Worm (Caenorhabditis elegans) whole organism, midembryonic: ENCODE results near the gene R07E3.6.

Experiments used
- T22C8.4 ChIP-seq: fragments of 200-800 bp; sonication (Bioruptor generic); IDR thresholded peaks from 2 replicates; pipeline ENCODE4 v1.3.6; 2022; ENCODE audit warnings: missing genetic modification characterization, missing compliant biosample characterization
- cog-1 ChIP-seq: sonication (generic microtip); optimal IDR thresholded peaks from 2 replicates; lab custom pipeline; 2016; ENCODE audit warnings: missing genetic modification characterization, missing compliant biosample characterization
- flt-1 ChIP-seq: fragments of 200-800 bp; sonication (Bioruptor generic); IDR thresholded peaks from 2 replicates; pipeline ENCODE4 v1.3.6; 2022; ENCODE audit warnings: missing genetic modification characterization, missing compliant biosample characterization
- klf-2 ChIP-seq: fragments of 200-800 bp; sonication (Bioruptor generic); conservative IDR thresholded peaks from 2 replicates; pipeline ENCODE4 v1.3.6; 2022; ENCODE audit warnings: missing genetic modification reagents, missing genetic modification characterization, missing compliant biosample characterization
- med-1 ChIP-seq: sonication (generic microtip); optimal IDR thresholded peaks from 2 replicates; lab custom pipeline; 2017; ENCODE audit warnings: missing genetic modification characterization, mild to moderate bottlenecking, missing compliant biosample characterization, antibody characterized with exemption, missing genetic modification reagents; ENCODE audit not compliant: insufficient read depth
- ref-1 ChIP-seq: fragments of 200-800 bp; sonication (Bioruptor generic); conservative IDR thresholded peaks from 2 replicates; pipeline ENCODE4 v1.3.6; 2022; ENCODE audit warnings: missing genetic modification reagents, missing genetic modification characterization, missing compliant biosample characterization
- tab-1 ChIP-seq: fragments of 200-800 bp; sonication (Bioruptor generic); IDR thresholded peaks from 2 replicates; pipeline ENCODE4 v1.3.6; 2022; ENCODE audit warnings: missing genetic modification characterization, missing compliant biosample characterization
- ztf-23 ChIP-seq: fragments of 200-800 bp; sonication (Bioruptor generic); IDR thresholded peaks from 2 replicates; pipeline ENCODE4 v1.3.6; 2022; ENCODE audit warnings: missing genetic modification reagents, missing genetic modification characterization, missing compliant biosample characterization
- ztf-29 ChIP-seq: fragments of 200-800 bp; sonication (Bioruptor generic); IDR thresholded peaks from 2 replicates; pipeline ENCODE4 v1.3.6; 2022; ENCODE audit warnings: missing genetic modification reagents, missing genetic modification characterization, missing compliant biosample characterization

R07E3.6 gene

ce11 chrX:10332035-10332614 lies 14.6 kb downstream of the R07E3.6 start:
- TF ChIP-seq ref-1 (GFP tag; lab: Robert Waterston, UW) = no peak
- peak; percentile 20 for TF ChIP-seq cog-1 (tag; lab: Kevin White, UChicago)

ce11 chrX:10333301-10333854 lies 15.9 kb downstream of the R07E3.6 start, which contains the start of gene R07E3.4:
TSS of gene R07E3.4 (minus strand) at chrX:10333351.
- TF ChIP-seq cog-1 (tag; lab: Kevin White, UChicago) (no peak), med-1 (GFP tag; lab: Kevin White, UChicago) (no peak), ref-1 (GFP tag; lab: Robert Waterston, UW) (no peak), ztf-29 (no peak), ztf-23 (GFP tag; lab: Robert Waterston, UW) (no peak), T22C8.4 (GFP tag; lab: Robert Waterston, UW) (no peak), tab-1 (GFP tag; lab: Robert Waterston, UW) (no peak), klf-2 (GFP tag; lab: Robert Waterston, UW) (no peak), flt-1 (GFP tag; lab: Robert Waterston, UW) (no peak)

- TF ChIP-seq T22C8.4 (GFP tag; lab: Robert Waterston, UW) = no peak
These were observed 18.6 kb downstream of the R07E3.6 start, which contains the start of gene idpa-3 for ce11 chrX:10336138-10336537. TSS of gene idpa-3 (plus strand) at chrX:10336438.

- TF ChIP-seq ztf-23 (GFP tag; lab: Robert Waterston, UW) = 0 out of 2 replicates have a peak, but pooled peaks have one; percentile 45
- no peak for TF ChIP-seq med-1 (GFP tag; lab: Kevin White, UChicago)
- no peak for TF ChIP-seq cog-1 (tag; lab: Kevin White, UChicago)
These were observed 19.1 kb downstream of the R07E3.6 start for ce11 chrX:10336592-10336991.

ce11 chrX:10338100-10338499 lies 20.6 kb downstream of the R07E3.6 start, which contains the start of gene cut-5:
TSS of gene cut-5 (minus strand) at chrX:10338200.
- TF ChIP-seq med-1 (GFP tag; lab: Kevin White, UChicago) (no peak), ztf-29 (no peak), flt-1 (GFP tag; lab: Robert Waterston, UW) (no peak), cog-1 (tag; lab: Kevin White, UChicago) (no peak), tab-1 (GFP tag; lab: Robert Waterston, UW) (no peak), klf-2 (GFP tag; lab: Robert Waterston, UW) (no peak), T22C8.4 (GFP tag; lab: Robert Waterston, UW) (no peak), ref-1 (GFP tag; lab: Robert Waterston, UW) (no peak)

- no peak for TF ChIP-seq ref-1 (GFP tag; lab: Robert Waterston, UW)
- TF ChIP-seq T22C8.4 (GFP tag; lab: Robert Waterston, UW) = no peak
- no peak for TF ChIP-seq cog-1 (tag; lab: Kevin White, UChicago)
- no peak for TF ChIP-seq klf-2 (GFP tag; lab: Robert Waterston, UW)
- TF ChIP-seq med-1 (GFP tag; lab: Kevin White, UChicago) = no peak
- TF ChIP-seq flt-1 (GFP tag; lab: Robert Waterston, UW) = no peak
- no peak for TF ChIP-seq tab-1 (GFP tag; lab: Robert Waterston, UW)
- TF ChIP-seq ztf-29 = no peak
- no peak for TF ChIP-seq ztf-23 (GFP tag; lab: Robert Waterston, UW)
These were observed 21.2 kb downstream of the R07E3.6 start for ce11 chrX:10338761-10339160.

- no peak for TF ChIP-seq ztf-23 (GFP tag; lab: Robert Waterston, UW)
- TF ChIP-seq med-1 (GFP tag; lab: Kevin White, UChicago) = no peak
These were observed 22.5 kb downstream of the R07E3.6 start for ce11 chrX:10340044-10340443.

- no peak for TF ChIP-seq flt-1 (GFP tag; lab: Robert Waterston, UW)
- no peak for TF ChIP-seq T22C8.4 (GFP tag; lab: Robert Waterston, UW)
- TF ChIP-seq tab-1 (GFP tag; lab: Robert Waterston, UW) = no peak
- TF ChIP-seq med-1 (GFP tag; lab: Kevin White, UChicago) = no peak
- TF ChIP-seq ztf-29 = no peak
- TF ChIP-seq klf-2 (GFP tag; lab: Robert Waterston, UW) = no peak
- TF ChIP-seq cog-1 (tag; lab: Kevin White, UChicago) = no peak
- TF ChIP-seq ref-1 (GFP tag; lab: Robert Waterston, UW) = no peak
- TF ChIP-seq ztf-23 (GFP tag; lab: Robert Waterston, UW) = no peak
These were observed 23.5 kb downstream of the R07E3.6 start, which contains the start of gene R07E3.1 for ce11 chrX:10340986-10341385. TSS of gene R07E3.1 (minus strand) at chrX:10341161.

ce11 chrX:10350151-10350550 lies 32.6 kb downstream of the R07E3.6 start:
- TF ChIP-seq ztf-29 = no peak
- TF ChIP-seq med-1 (GFP tag; lab: Kevin White, UChicago) = no peak
- no peak for TF ChIP-seq tab-1 (GFP tag; lab: Robert Waterston, UW)
- TF ChIP-seq flt-1 (GFP tag; lab: Robert Waterston, UW) = no peak
- TF ChIP-seq ztf-23 (GFP tag; lab: Robert Waterston, UW) = no peak
- TF ChIP-seq T22C8.4 (GFP tag; lab: Robert Waterston, UW) = no peak
- TF ChIP-seq ref-1 (GFP tag; lab: Robert Waterston, UW) = no peak
- no peak for TF ChIP-seq klf-2 (GFP tag; lab: Robert Waterston, UW)
- TF ChIP-seq cog-1 (tag; lab: Kevin White, UChicago) = no peak

ce11 chrX:10353857-10354256 lies 36.3 kb downstream of the R07E3.6 start:
- TF ChIP-seq flt-1 (GFP tag; lab: Robert Waterston, UW) = no peak
- TF ChIP-seq ztf-29 = no peak
- no peak for TF ChIP-seq med-1 (GFP tag; lab: Kevin White, UChicago)
- TF ChIP-seq klf-2 (GFP tag; lab: Robert Waterston, UW) = no peak
- TF ChIP-seq ref-1 (GFP tag; lab: Robert Waterston, UW) = no peak
- no peak for TF ChIP-seq tab-1 (GFP tag; lab: Robert Waterston, UW)
- TF ChIP-seq ztf-23 (GFP tag; lab: Robert Waterston, UW) = no peak
- no peak for TF ChIP-seq T22C8.4 (GFP tag; lab: Robert Waterston, UW)
- no peak for TF ChIP-seq cog-1 (tag; lab: Kevin White, UChicago)
